Fruit fly (Drosophila melanogaster): ENCODE measurements around the gene atk.
"Not testable (repeated sequence)": the region's sequence is repeated elsewhere in the genome, so short reads cannot be mapped to it uniquely, and the experiment has no call there.

Gene atk

dm6 chr3L:20507552-20507951, 42.9 kb upstream of the atk start (continued):
- TF ChIP-seq Rfx (GFP tag; IDR thresholded peaks at IDR 0.05) = no peak
- peak; percentile 21 for TF ChIP-seq CG33213 (GFP tag; optimal IDR thresholded peaks at IDR 0.05)
- TF ChIP-seq CG2889 (GFP tag; IDR thresholded peaks at IDR 0.05) = no peak
- TF ChIP-seq eyg (GFP tag; optimal IDR thresholded peaks at IDR 0.05) = no peak
- TF ChIP-seq CG7987 (GFP tag; optimal IDR thresholded peaks at IDR 0.05) = peak; percentile 1
- no peak for TF ChIP-seq ranshi (GFP tag; IDR thresholded peaks at IDR 0.05)
- no peak for TF ChIP-seq unc-4 (GFP tag; IDR thresholded peaks at IDR 0.05; ENCODE audit: partially characterized antibody)
- TF ChIP-seq grau (tag; optimal IDR thresholded peaks at IDR 0.05) = no peak
- TF ChIP-seq CG17361 (GFP tag; IDR thresholded peaks at IDR 0.05) = no peak

- TF ChIP-seq Ets65A (GFP tag) (peak; percentile 66), chinmo (GFP tag; IDR thresholded peaks at IDR 0.05; ENCODE audit: partially characterized antibody) (no peak), sens (GFP tag) (peak; percentile 2), CG1603 (tag; optimal IDR thresholded peaks at IDR 0.05) (no peak), nerfin-1 (tag; optimal IDR thresholded peaks at IDR 0.05) (no peak), CG10147 (GFP tag; optimal IDR thresholded peaks at IDR 0.05) (no peak)
These were observed 41.1 kb upstream of the atk start, which contains the start of gene CG5078 for dm6 chr3L:20505732-20506131. Gene CG5078, plus strand, starts transcription at chr3L:20506032.

dm6 chr3L:20503886-20504285, 39.2 kb upstream of the atk start, which contains the start of gene CG17637:
Gene CG17637, plus strand, starts transcription at chr3L:20504186.
- not testable (repeated sequence) for TF ChIP-seq CG7928 (GFP tag; optimal IDR thresholded peaks at IDR 0.05); sisA (GFP tag; IDR thresholded peaks at IDR 0.05); Med (GFP tag)

- TF ChIP-seq CG7963 (GFP tag; IDR thresholded peaks at IDR 0.05; ENCODE audit: partially characterized antibody) (peak; percentile 42; the same call in 2 of the 3 replicates), Dll (GFP tag; IDR thresholded peaks at IDR 0.05; ENCODE audit: partially characterized antibody) (0 out of 4 replicates have a peak, but pooled peaks have one; percentile 24), CG14860 (GFP tag; IDR thresholded peaks at IDR 0.05; ENCODE audit: partially characterized antibody) (peak; percentile 58; the same call in 2 of the 3 replicates), CG10462 (GFP tag; optimal IDR thresholded peaks at IDR 0.05) (no peak), grn (GFP tag; optimal IDR thresholded peaks at IDR 0.05) (no peak), Ets65A (GFP tag) (peak; percentile 52), mld (GFP tag; IDR thresholded peaks at IDR 0.05; ENCODE audit: partially characterized antibody) (0 out of 3 replicates have a peak, but pooled peaks have one; percentile 35), CG6791 (GFP tag; IDR thresholded peaks at IDR 0.05; ENCODE audit: partially characterized antibody) (peak; percentile 54; the same call in 2 of the 3 replicates), zfh1 (GFP tag; IDR thresholded peaks at IDR 0.05) (no peak), Scr (GFP tag; IDR thresholded peaks at IDR 0.05; ENCODE audit: partially characterized antibody) (peak; percentile 46), HLH4C (GFP tag; IDR thresholded peaks at IDR 0.05; ENCODE audit: partially characterized antibody) (peak; percentile 62; the same call in 2 of the 3 replicates), CG8924 (tag; optimal IDR thresholded peaks at IDR 0.05) (no peak), CG9437 (GFP tag; optimal IDR thresholded peaks at IDR 0.05) (no peak), inv (GFP tag; IDR thresholded peaks at IDR 0.05; ENCODE audit: partially characterized antibody) (peak; percentile 25; the same call in 1 of the 2 replicates), knrl (GFP tag; IDR thresholded peaks at IDR 0.05; ENCODE audit: partially characterized antibody) (peak; percentile 11; the same call in 1 of the 3 replicates), tna (GFP tag; IDR thresholded peaks at IDR 0.05; ENCODE audit: partially characterized antibody) (peak; percentile 50; the same call in 1 of the 2 replicates), CG16813 (GFP tag; IDR thresholded peaks at IDR 0.05; ENCODE audit: partially characterized antibody) (peak; percentile 78), Aef1 (GFP tag; IDR thresholded peaks at IDR 0.05) (no peak), vnd (GFP tag; IDR thresholded peaks at IDR 0.05; ENCODE audit: partially characterized antibody) (0 out of 3 replicates have a peak, but pooled peaks have one; percentile 36), nerfin-2 (GFP tag; IDR thresholded peaks at IDR 0.05; ENCODE audit: partially characterized antibody) (peak; percentile 54)
These were observed 38.6 kb upstream of the atk start for dm6 chr3L:20503256-20503655.
